Fruit fly (Drosophila melanogaster) whole organism, pupa: ENCODE data around the gene CG31997.

ENCODE experiments used
- CG12605 ChIP-seq: fragments of 200-800 bp; sonication (Bioruptor generic); IDR thresholded peaks from 2 replicates; pipeline ENCODE4 v1.3.6; 2022; ENCODE audit warnings: missing biosample characterization, missing genetic modification characterization
- CG14655 ChIP-seq: fragments of 200-800 bp; sonication (Bioruptor generic); optimal IDR thresholded peaks from 3 replicates; lab custom pipeline; 2017; ENCODE audit warnings: mild to moderate bottlenecking, missing biosample characterization, missing genetic modification reagents, missing genetic modification characterization
- CG32121 ChIP-seq: fragments of 200-800 bp; sonication (Bioruptor generic); IDR thresholded peaks from 2 replicates; pipeline ENCODE4 v1.3.6; 2022; ENCODE audit warnings: missing biosample characterization, missing genetic modification characterization
- D1 ChIP-seq: fragments of 200-800 bp; sonication (Bioruptor generic); optimal IDR thresholded peaks from 2 replicates; lab custom pipeline; 2018; ENCODE audit warnings: missing biosample characterization, mild to moderate bottlenecking, missing genetic modification characterization, moderate library complexity
- EcR ChIP-seq: fragments of 200-800 bp; sonication (Bioruptor generic); optimal IDR thresholded peaks from 3 replicates; lab custom pipeline; 2019; ENCODE audit warnings: missing biosample characterization, missing genetic modification characterization, mild to moderate bottlenecking, moderate library complexity, missing genetic modification reagents
- Ets98B ChIP-seq: fragments of 200-800 bp; sonication (Bioruptor generic); IDR thresholded peaks from 2 replicates; pipeline ENCODE4 v1.3.6; 2022; ENCODE audit warnings: missing biosample characterization, missing genetic modification characterization
- Pif1A ChIP-seq: fragments of 200-800 bp; sonication (Bioruptor generic); optimal IDR thresholded peaks from 3 replicates; lab custom pipeline; 2016; ENCODE audit warnings: missing biosample characterization, missing genetic modification characterization
- fd96Ca ChIP-seq: fragments of 200-800 bp; sonication (Bioruptor generic); IDR thresholded peaks from 3 replicates; pipeline ENCODE4 v1.3.6; 2022; ENCODE audit warnings: missing biosample characterization, missing genetic modification characterization
- gl ChIP-seq: fragments of 200-800 bp; sonication (Bioruptor generic); optimal IDR thresholded peaks from 2 replicates; lab custom pipeline; 2018; ENCODE audit warnings: missing biosample characterization, mild to moderate bottlenecking, missing genetic modification characterization

Gene CG31997

dm6 chr4:128884-129457, 26.9 kb downstream of the CG31997 start:
- TF ChIP-seq Ets98B (GFP tag; lab: Robert Waterston, UW) (no peak), CG32121 (GFP tag; lab: Robert Waterston, UW) (no peak), CG12605 (no peak), CG14655 (GFP tag; lab: Kevin White, UChicago) (no peak), fd96Ca (GFP tag; lab: Robert Waterston, UW) (no peak), EcR (GFP tag; lab: Kevin White, UChicago) (no peak), Pif1A (GFP tag; lab: Kevin White, UChicago) (no peak), D1 (tag; lab: Kevin White, UChicago) (no peak), gl (tag; lab: Kevin White, UChicago) (no peak)
